Fruit fly (Drosophila melanogaster) whole organism, embryonic: Measurements from ENCODE around the gene CG5096.
A peak's percentile ranks its signal among the peaks of the same experiment; 100 is the strongest.

ENCODE experiments used
- Atf6 ChIP-seq: fragments of 200-800 bp; sonication (Bioruptor generic); IDR thresholded peaks from 2 replicates; pipeline ENCODE4 v1.3.6; 2022; ENCODE audit warnings: missing biosample characterization, missing genetic modification characterization
- Blimp-1 ChIP-seq: fragments of 200-800 bp; sonication (Bioruptor generic); optimal IDR thresholded peaks from 3 replicates; lab custom pipeline; 2018; ENCODE audit warnings: missing biosample characterization, missing genetic modification characterization, mild to moderate bottlenecking, moderate library complexity, missing genetic modification reagents
- Bteb2 ChIP-seq: fragments of 200-800 bp; sonication (Bioruptor generic); optimal IDR thresholded peaks from 2 replicates; lab custom pipeline; 2016; ENCODE audit warnings: missing biosample characterization, missing genetic modification characterization
- CG10209 ChIP-seq: fragments of 200-800 bp; sonication (Bioruptor generic); optimal IDR thresholded peaks from 3 replicates; lab custom pipeline; 2017; ENCODE audit warnings: missing biosample characterization, mild to moderate bottlenecking, missing genetic modification characterization, missing genetic modification reagents
- CG10267 ChIP-seq: fragments of 200-800 bp; sonication (Bioruptor generic); optimal IDR thresholded peaks from 2 replicates; lab custom pipeline; 2018; ENCODE audit warnings: missing biosample characterization, mild to moderate bottlenecking, missing genetic modification characterization, moderate library complexity
- CG10462 ChIP-seq: fragments of 200-800 bp; sonication (Bioruptor generic); optimal IDR thresholded peaks from 2 replicates; lab custom pipeline; 2016; ENCODE audit warnings: missing biosample characterization, missing genetic modification characterization
- CG11085 ChIP-seq: fragments of 200-800 bp; sonication (Bioruptor generic); IDR thresholded peaks from 2 replicates; pipeline ENCODE4 v1.3.6; 2022; ENCODE audit warnings: missing biosample characterization, missing genetic modification characterization
- CG11723 ChIP-seq: fragments of 200-800 bp; sonication (Bioruptor generic); optimal IDR thresholded peaks from 2 replicates; lab custom pipeline; 2017; ENCODE audit warnings: missing biosample characterization, mild to moderate bottlenecking, missing genetic modification characterization
- CG12391 ChIP-seq: fragments of 200-800 bp; sonication (Bioruptor generic); optimal IDR thresholded peaks from 3 replicates; lab custom pipeline; 2018; ENCODE audit warnings: missing biosample characterization, mild to moderate bottlenecking, missing genetic modification characterization, moderate library complexity
- CG12942 ChIP-seq: fragments of 200-800 bp; sonication (Bioruptor generic); optimal IDR thresholded peaks from 3 replicates; lab custom pipeline; 2016; ENCODE audit warnings: missing biosample characterization, missing genetic modification characterization
- CG13287 ChIP-seq: fragments of 200-800 bp; sonication (Bioruptor generic); IDR thresholded peaks from 2 replicates; pipeline ENCODE4 v1.3.6; 2022; ENCODE audit warnings: missing biosample characterization, missing genetic modification characterization; ENCODE audit not compliant: partially characterized antibody
- CG13775 ChIP-seq: fragments of 200-800 bp; sonication (Bioruptor generic); optimal IDR thresholded peaks from 3 replicates; lab custom pipeline; 2017; ENCODE audit warnings: missing biosample characterization, mild to moderate bottlenecking, missing genetic modification characterization
- CG14441 ChIP-seq: fragments of 200-800 bp; sonication (Bioruptor generic); IDR thresholded peaks from 2 replicates; pipeline ENCODE4 v1.3.6; 2022; ENCODE audit warnings: missing biosample characterization, missing genetic modification characterization
- CG14965 ChIP-seq: fragments of 200-800 bp; sonication (Bioruptor generic); optimal IDR thresholded peaks from 2 replicates; lab custom pipeline; 2016; ENCODE audit warnings: missing biosample characterization, missing genetic modification characterization, borderline replicate concordance
- CG17186 ChIP-seq: fragments of 200-800 bp; sonication (Bioruptor generic); optimal IDR thresholded peaks from 3 replicates; lab custom pipeline; 2017; ENCODE audit warnings: missing biosample characterization, missing genetic modification reagents, missing genetic modification characterization
- CG18599 ChIP-seq: fragments of 200-800 bp; sonication (Bioruptor generic); optimal IDR thresholded peaks from 3 replicates; lab custom pipeline; 2017; ENCODE audit warnings: missing biosample characterization, missing genetic modification characterization, mild to moderate bottlenecking, moderate library complexity, missing genetic modification reagents
- CG18764 ChIP-seq: fragments of 200-800 bp; sonication (Bioruptor generic); optimal IDR thresholded peaks from 3 replicates; lab custom pipeline; 2016; ENCODE audit warnings: missing biosample characterization, missing genetic modification characterization
- CG2889 ChIP-seq: fragments of 200-800 bp; sonication (Bioruptor generic); IDR thresholded peaks from 3 replicates; pipeline ENCODE4 v1.3.6; 2022; ENCODE audit warnings: missing biosample characterization, missing genetic modification characterization
- CG3838 ChIP-seq: fragments of 200-800 bp; sonication (Bioruptor generic); optimal IDR thresholded peaks from 3 replicates; lab custom pipeline; 2016; ENCODE audit warnings: missing biosample characterization, missing genetic modification characterization
- CG4707 ChIP-seq: fragments of 200-800 bp; sonication (Bioruptor generic); optimal IDR thresholded peaks from 2 replicates; lab custom pipeline; 2018; ENCODE audit warnings: missing biosample characterization, mild to moderate bottlenecking, missing genetic modification characterization, moderate library complexity
- CG5180 ChIP-seq: fragments of 200-800 bp; sonication (Bioruptor generic); optimal IDR thresholded peaks from 3 replicates; lab custom pipeline; 2017; ENCODE audit warnings: missing biosample characterization, missing genetic modification characterization, mild to moderate bottlenecking, moderate library complexity, missing genetic modification reagents
- CG5245 ChIP-seq: fragments of 200-800 bp; sonication (Bioruptor generic); optimal IDR thresholded peaks from 3 replicates; lab custom pipeline; 2016; ENCODE audit warnings: missing biosample characterization, missing genetic modification characterization
- CG6765 ChIP-seq: fragments of 200-800 bp; sonication (Bioruptor generic); optimal IDR thresholded peaks from 3 replicates; lab custom pipeline; 2017; ENCODE audit warnings: missing biosample characterization, mild to moderate bottlenecking, missing genetic modification characterization
- CG6854 ChIP-seq: fragments of 200-800 bp; sonication (Bioruptor generic); optimal IDR thresholded peaks from 3 replicates; lab custom pipeline; 2017; ENCODE audit warnings: missing biosample characterization, mild to moderate bottlenecking, missing genetic modification characterization
- CG7357 ChIP-seq: fragments of 200-800 bp; sonication (Bioruptor generic); IDR thresholded peaks from 3 replicates; pipeline ENCODE4 v1.3.6; 2022; ENCODE audit warnings: missing biosample characterization, missing genetic modification characterization
- CG9609 ChIP-seq: fragments of 200-800 bp; sonication (Bioruptor generic); optimal IDR thresholded peaks from 3 replicates; lab custom pipeline; 2016; ENCODE audit warnings: missing biosample characterization, missing genetic modification characterization
- CG9797 ChIP-seq: fragments of 200-800 bp; sonication (Bioruptor generic); optimal IDR thresholded peaks from 3 replicates; lab custom pipeline; 2018; ENCODE audit warnings: missing biosample characterization, mild to moderate bottlenecking, missing genetic modification characterization
- Dll ChIP-seq: fragments of 200-800 bp; sonication (Bioruptor generic); IDR thresholded peaks from 4 replicates; pipeline ENCODE4 v1.3.6; 2022; ENCODE audit warnings: missing biosample characterization, missing genetic modification characterization; ENCODE audit not compliant: partially characterized antibody
- H2.0 ChIP-seq: fragments of 200-800 bp; sonication (Bioruptor generic); IDR thresholded peaks from 2 replicates; pipeline ENCODE4 v1.3.6; 2022; ENCODE audit warnings: missing biosample characterization, missing genetic modification characterization
- Hsf ChIP-seq: fragments of 200-800 bp; sonication (Bioruptor generic); optimal IDR thresholded peaks from 3 replicates; lab custom pipeline; 2016; ENCODE audit warnings: missing biosample characterization, missing genetic modification characterization
- Lim3 ChIP-seq: fragments of 200-800 bp; sonication (Bioruptor generic); IDR thresholded peaks from 2 replicates; pipeline ENCODE4 v1.3.6; 2022; ENCODE audit warnings: missing biosample characterization, missing genetic modification characterization
- Mes4 ChIP-seq: fragments of 200-800 bp; sonication (Bioruptor generic); optimal IDR thresholded peaks from 2 replicates; lab custom pipeline; 2016; ENCODE audit warnings: missing biosample characterization, missing genetic modification characterization
- TFAM ChIP-seq: fragments of 200-800 bp; sonication (Bioruptor generic); optimal IDR thresholded peaks from 2 replicates; lab custom pipeline; 2017; ENCODE audit warnings: missing biosample characterization, missing genetic modification characterization, inconsistent platforms
- Tbp ChIP-seq: fragments of >200 bp; optimal IDR thresholded peaks from 2 replicates; lab custom pipeline; 2018; ENCODE audit warnings: missing biosample characterization, missing genetic modification characterization
- ara ChIP-seq: fragments of 200-800 bp; sonication (Bioruptor generic); IDR thresholded peaks from 2 replicates; pipeline ENCODE4 v1.3.6; 2022; ENCODE audit warnings: missing biosample characterization, missing genetic modification characterization
- ci ChIP-seq: fragments of 200-800 bp; sonication (Bioruptor generic); IDR thresholded peaks from 3 replicates; pipeline ENCODE4 v1.3.6; 2022; ENCODE audit warnings: missing biosample characterization, missing genetic modification characterization
- crc ChIP-seq: fragments of 200-800 bp; sonication (Bioruptor generic); optimal IDR thresholded peaks from 2 replicates; lab custom pipeline; 2016; ENCODE audit warnings: missing biosample characterization, missing genetic modification characterization
- dmrt99B ChIP-seq: fragments of 200-800 bp; sonication (Bioruptor generic); optimal IDR thresholded peaks from 2 replicates; lab custom pipeline; 2018; ENCODE audit warnings: missing biosample characterization, mild to moderate bottlenecking, missing genetic modification characterization, moderate library complexity
- emc ChIP-seq: fragments of 200-800 bp; sonication (Bioruptor generic); optimal IDR thresholded peaks from 2 replicates; lab custom pipeline; 2016; ENCODE audit warnings: missing biosample characterization, missing genetic modification characterization
- fd96Cb ChIP-seq: fragments of 200-800 bp; sonication (Bioruptor generic); optimal IDR thresholded peaks from 2 replicates; lab custom pipeline; 2018; ENCODE audit warnings: missing biosample characterization, mild to moderate bottlenecking, missing genetic modification characterization, moderate library complexity
- kay ChIP-seq: fragments of 200-800 bp; sonication (Bioruptor generic); optimal IDR thresholded peaks from 2 replicates; lab custom pipeline; 2016; ENCODE audit warnings: missing biosample characterization, missing genetic modification characterization
- klu ChIP-seq: fragments of 200-800 bp; sonication (Bioruptor generic); IDR thresholded peaks from 2 replicates; pipeline ENCODE4 v1.3.6; 2022; ENCODE audit warnings: missing biosample characterization, missing genetic modification characterization
- phol ChIP-seq: fragments of 200-800 bp; sonication (Bioruptor generic); optimal IDR thresholded peaks from 3 replicates; lab custom pipeline; 2018; ENCODE audit warnings: missing biosample characterization, mild to moderate bottlenecking, missing genetic modification characterization, moderate library complexity
- pita ChIP-seq: fragments of 200-800 bp; sonication (Bioruptor generic); optimal IDR thresholded peaks from 2 replicates; lab custom pipeline; 2017; ENCODE audit warnings: missing biosample characterization, mild to moderate bottlenecking, missing genetic modification characterization
- salm ChIP-seq: fragments of 200-800 bp; sonication (Bioruptor generic); optimal IDR thresholded peaks from 2 replicates; lab custom pipeline; 2018; ENCODE audit warnings: missing biosample characterization, mild to moderate bottlenecking, missing genetic modification characterization
- sob ChIP-seq: fragments of 200-800 bp; sonication (Bioruptor generic); IDR thresholded peaks from 2 replicates; pipeline ENCODE4 v1.3.6; 2022; ENCODE audit warnings: missing biosample characterization, missing genetic modification characterization
- stwl ChIP-seq: fragments of 200-800 bp; sonication (Bioruptor generic); optimal IDR thresholded peaks from 3 replicates; lab custom pipeline; 2018; ENCODE audit warnings: missing biosample characterization, mild to moderate bottlenecking, missing genetic modification characterization, moderate library complexity
- tgo ChIP-seq: fragments of 200-800 bp; sonication (Bioruptor generic); IDR thresholded peaks from 3 replicates; pipeline ENCODE4 v1.3.6; 2022; ENCODE audit warnings: missing biosample characterization, missing genetic modification characterization
- toy ChIP-seq: fragments of 200-800 bp; sonication (Bioruptor generic); IDR thresholded peaks from 2 replicates; pipeline ENCODE4 v1.3.6; 2022; ENCODE audit warnings: missing biosample characterization, missing genetic modification characterization
- vnd ChIP-seq: fragments of 200-800 bp; sonication (Bioruptor generic); IDR thresholded peaks from 3 replicates; pipeline ENCODE4 v1.3.6; 2022; ENCODE audit warnings: missing biosample characterization, missing genetic modification characterization; ENCODE audit not compliant: partially characterized antibody
- zfh2 ChIP-seq: fragments of 200-800 bp; sonication (Bioruptor generic); optimal IDR thresholded peaks from 2 replicates; lab custom pipeline; 2016; ENCODE audit warnings: missing biosample characterization, missing genetic modification characterization

CG5096 gene

dm6 chr2L:10408122-10408576 is 26.1 kb downstream of the CG5096 start, which contains the start of the genes Ip259 and RpS27A (continued):
- TF ChIP-seq fd96Cb (tag; lab: Kevin White, UChicago) (peak; percentile 42), CG9797 (peak; percentile 29), Hsf (peak; percentile 80), Bteb2 (GFP tag; lab: Kevin White, UChicago) (peak; percentile 55), salm (tag; lab: Kevin White, UChicago) (peak; percentile 21), H2.0 (GFP tag; lab: Robert Waterston, UW) (peak; percentile 71), CG12942 (GFP tag; lab: Kevin White, UChicago) (peak; percentile 58), CG11085 (GFP tag; lab: Robert Waterston, UW) (peak; percentile 75), CG6854 (GFP tag; lab: Kevin White, UChicago) (peak; percentile 71), TFAM (GFP tag; lab: Kevin White, UChicago) (no peak), Atf6 (GFP tag; lab: Robert Waterston, UW) (peak; percentile 66), CG2889 (GFP tag; lab: Robert Waterston, UW) (peak; percentile 38; the same call in 1 of the 3 replicates), CG10462 (no peak), CG9609 (GFP tag; lab: Kevin White, UChicago) (peak; percentile 62), pita (GFP tag; lab: Kevin White, UChicago) (no peak), CG18599 (no peak), emc (GFP tag; lab: Kevin White, UChicago) (peak; percentile 74), CG14441 (peak; percentile 57; the same call in 1 of the 2 replicates), CG18764 (GFP tag; lab: Kevin White, UChicago) (peak; percentile 68), Tbp (no peak), klu (GFP tag; lab: Robert Waterston, UW) (no peak), CG13775 (GFP tag; lab: Kevin White, UChicago) (peak; percentile 87), CG12391 (tag; lab: Kevin White, UChicago) (peak; percentile 68), CG3838 (GFP tag; lab: Kevin White, UChicago) (no peak), Mes4 (peak; percentile 87), dmrt99B (tag; lab: Kevin White, UChicago) (no peak), CG17186 (GFP tag; lab: Kevin White, UChicago) (peak; percentile 41), CG13287 (no peak; the same call in 1 of the 2 replicates), zfh2 (peak; percentile 57), Lim3 (GFP tag; lab: Robert Waterston, UW) (no peak), Dll (no peak), crc (GFP tag; lab: Kevin White, UChicago) (peak; percentile 56), tgo (GFP tag; lab: Robert Waterston, UW) (peak; percentile 55), CG14965 (no peak), CG6765 (GFP tag; lab: Kevin White, UChicago) (peak; percentile 86), CG10267 (tag; lab: Kevin White, UChicago) (peak; percentile 60), CG11723 (GFP tag; lab: Kevin White, UChicago) (peak; percentile 98), CG5180 (peak; percentile 46), CG4707 (GFP tag; lab: Kevin White, UChicago) (peak; percentile 79), CG7357 (peak; percentile 61; the same call in 1 of the 3 replicates), vnd (no peak), CG5245 (GFP tag; lab: Kevin White, UChicago) (peak; percentile 7), Blimp-1 (GFP tag; lab: Kevin White, UChicago) (no peak), ara (no peak), CG10209 (GFP tag; lab: Kevin White, UChicago) (peak; percentile 80), phol (tag; lab: Kevin White, UChicago) (peak; percentile 85), kay (GFP tag; lab: Kevin White, UChicago) (no peak), ci (GFP tag; lab: Robert Waterston, UW) (peak; percentile 92), stwl (tag; lab: Kevin White, UChicago) (peak; percentile 30), sob (GFP tag; lab: Robert Waterston, UW) (peak; percentile 84), toy (GFP tag; lab: Robert Waterston, UW) (no peak)
